Fruit fly (Drosophila melanogaster) whole organism, embryonic: ENCODE data around the gene CG4497.

Experiments used
- BEAF-32 ChIP-seq: fragments of 200-800 bp; sonication (Bioruptor generic); optimal IDR thresholded peaks from 3 replicates; lab custom pipeline; 2017; ENCODE audit warnings: missing biosample characterization, missing genetic modification characterization, mild to moderate bottlenecking, moderate library complexity, missing genetic modification reagents
- CG10321 ChIP-seq: fragments of 200-800 bp; sonication (Bioruptor generic); IDR thresholded peaks from 2 replicates; pipeline ENCODE4 v1.3.6; 2022; ENCODE audit warnings: missing biosample characterization, missing genetic modification characterization
- CG11696 ChIP-seq: fragments of 200-800 bp; sonication (Bioruptor generic); IDR thresholded peaks from 2 replicates; pipeline ENCODE4 v1.3.6; 2022; ENCODE audit warnings: missing biosample characterization, missing genetic modification characterization
- CG12071 ChIP-seq: fragments of 200-800 bp; sonication (Bioruptor generic); optimal IDR thresholded peaks from 3 replicates; lab custom pipeline; 2018; ENCODE audit warnings: missing biosample characterization, mild to moderate bottlenecking, missing genetic modification characterization
- CG12155 ChIP-seq: fragments of 200-800 bp; sonication (Bioruptor generic); optimal IDR thresholded peaks from 3 replicates; lab custom pipeline; 2016; ENCODE audit warnings: missing biosample characterization, missing genetic modification characterization
- CG12744 ChIP-seq: fragments of 200-800 bp; sonication (Bioruptor generic); optimal IDR thresholded peaks from 2 replicates; lab custom pipeline; 2016; ENCODE audit warnings: missing biosample characterization, missing genetic modification characterization
- CG12942 ChIP-seq: fragments of 200-800 bp; sonication (Bioruptor generic); optimal IDR thresholded peaks from 3 replicates; lab custom pipeline; 2016; ENCODE audit warnings: missing biosample characterization, missing genetic modification characterization
- CG14710 ChIP-seq: fragments of 200-800 bp; sonication (Bioruptor generic); optimal IDR thresholded peaks from 3 replicates; lab custom pipeline; 2019; ENCODE audit warnings: missing biosample characterization, mild to moderate bottlenecking, missing genetic modification characterization, moderate library complexity
- CG14860 ChIP-seq: fragments of 200-800 bp; sonication (Bioruptor generic); IDR thresholded peaks from 3 replicates; pipeline ENCODE4 v1.3.6; 2022; ENCODE audit warnings: missing biosample characterization, missing genetic modification characterization; ENCODE audit not compliant: partially characterized antibody
- CG15696 ChIP-seq: fragments of 200-800 bp; sonication (Bioruptor generic); optimal IDR thresholded peaks from 2 replicates; lab custom pipeline; 2019; ENCODE audit warnings: missing biosample characterization, mild to moderate bottlenecking, missing genetic modification characterization, moderate library complexity
- CG1603 ChIP-seq: fragments of 200-800 bp; sonication (Bioruptor generic); optimal IDR thresholded peaks from 2 replicates; lab custom pipeline; 2019; ENCODE audit warnings: missing biosample characterization, mild to moderate bottlenecking, missing genetic modification characterization, moderate library complexity
- CG16815 ChIP-seq: fragments of 200-800 bp; sonication (Bioruptor generic); optimal IDR thresholded peaks from 3 replicates; lab custom pipeline; 2017; ENCODE audit warnings: missing biosample characterization, mild to moderate bottlenecking, missing genetic modification characterization
- CG17186 ChIP-seq: fragments of 200-800 bp; sonication (Bioruptor generic); optimal IDR thresholded peaks from 3 replicates; lab custom pipeline; 2017; ENCODE audit warnings: missing biosample characterization, missing genetic modification reagents, missing genetic modification characterization
- CG17802 ChIP-seq: fragments of 200-800 bp; sonication (Bioruptor generic); optimal IDR thresholded peaks from 2 replicates; lab custom pipeline; 2018; ENCODE audit warnings: missing biosample characterization, mild to moderate bottlenecking, missing genetic modification characterization, moderate library complexity
- CG2120 ChIP-seq: fragments of 200-800 bp; sonication (Bioruptor generic); optimal IDR thresholded peaks from 3 replicates; lab custom pipeline; 2016; ENCODE audit warnings: missing biosample characterization, missing genetic modification characterization
- CG2678 ChIP-seq: fragments of 200-800 bp; sonication (Bioruptor generic); optimal IDR thresholded peaks from 3 replicates; lab custom pipeline; 2019; ENCODE audit warnings: missing biosample characterization, mild to moderate bottlenecking, missing genetic modification characterization, moderate library complexity
- CG31365 ChIP-seq: fragments of 200-800 bp; sonication (Bioruptor generic); optimal IDR thresholded peaks from 2 replicates; lab custom pipeline; 2018; ENCODE audit warnings: missing biosample characterization, mild to moderate bottlenecking, missing genetic modification characterization
- CG31441 ChIP-seq: fragments of 200-800 bp; sonication (Bioruptor generic); IDR thresholded peaks from 2 replicates; pipeline ENCODE4 v1.3.6; 2022; ENCODE audit warnings: missing biosample characterization, missing genetic modification characterization
- CG32772 ChIP-seq: fragments of 200-800 bp; sonication (Bioruptor generic); IDR thresholded peaks from 2 replicates; pipeline ENCODE4 v1.3.6; 2022; ENCODE audit warnings: missing biosample characterization, missing genetic modification characterization
- CG3726 ChIP-seq: fragments of 200-800 bp; sonication (Bioruptor generic); IDR thresholded peaks from 3 replicates; pipeline ENCODE4, ENCODE4 v1.3.6; 2022; ENCODE audit warnings: missing biosample characterization, missing genetic modification characterization
- CG6272 ChIP-seq: fragments of 200-800 bp; sonication (Bioruptor generic); IDR thresholded peaks from 2 replicates; pipeline ENCODE4 v1.3.6; 2022; ENCODE audit warnings: missing biosample characterization, missing genetic modification characterization
- Elba2 ChIP-seq: fragments of 200-800 bp; sonication (Bioruptor generic); optimal IDR thresholded peaks from 3 replicates; lab custom pipeline; 2016; ENCODE audit warnings: missing biosample characterization, missing genetic modification characterization
- H15 ChIP-seq: fragments of 200-800 bp; sonication (Bioruptor generic); IDR thresholded peaks from 3 replicates; pipeline ENCODE4 v1.3.6; 2022; ENCODE audit warnings: missing biosample characterization, missing genetic modification characterization
- HLH54F ChIP-seq: fragments of 200-800 bp; sonication (Bioruptor generic); optimal IDR thresholded peaks from 3 replicates; lab custom pipeline; 2016; ENCODE audit warnings: missing biosample characterization, missing genetic modification characterization
- Hand ChIP-seq: fragments of 200-800 bp; sonication (Bioruptor generic); optimal IDR thresholded peaks from 2 replicates; lab custom pipeline; 2017; ENCODE audit warnings: mild to moderate bottlenecking, missing biosample characterization, missing genetic modification reagents, missing genetic modification characterization
- Hmx ChIP-seq: fragments of 200-800 bp; sonication (Bioruptor generic); optimal IDR thresholded peaks from 2 replicates; lab custom pipeline; 2016; ENCODE audit warnings: missing biosample characterization, missing genetic modification characterization
- Hr39 ChIP-seq: fragments of >200 bp; optimal IDR thresholded peaks from 2 replicates; lab custom pipeline; 2017
- Mad ChIP-seq: fragments of 200-800 bp; sonication (Bioruptor generic); optimal IDR thresholded peaks from 2 replicates; lab custom pipeline; 2016; ENCODE audit warnings: missing biosample characterization, missing genetic modification characterization
- Mes4 ChIP-seq: fragments of 200-800 bp; sonication (Bioruptor generic); optimal IDR thresholded peaks from 2 replicates; lab custom pipeline; 2016; ENCODE audit warnings: missing biosample characterization, missing genetic modification characterization
- NK7.1 ChIP-seq: fragments of 200-800 bp; sonication (Bioruptor generic); optimal IDR thresholded peaks from 3 replicates; lab custom pipeline; 2016; ENCODE audit warnings: missing biosample characterization, missing genetic modification characterization
- Ravus ChIP-seq: fragments of 200-800 bp; sonication (Bioruptor generic); IDR thresholded peaks from 2 replicates; pipeline ENCODE4 v1.3.6; 2022; ENCODE audit warnings: missing biosample characterization, missing genetic modification characterization
- Tbp ChIP-seq: fragments of >200 bp; optimal IDR thresholded peaks from 2 replicates; lab custom pipeline; 2018; ENCODE audit warnings: missing biosample characterization, missing genetic modification characterization
- YL-1 ChIP-seq: fragments of 200-800 bp; sonication (Bioruptor generic); optimal IDR thresholded peaks from 3 replicates; lab custom pipeline; 2017; ENCODE audit warnings: missing biosample characterization, mild to moderate bottlenecking, missing genetic modification characterization
- cas ChIP-seq: fragments of 200-800 bp; sonication (Bioruptor generic); IDR thresholded peaks from 2 replicates; pipeline ENCODE4 v1.3.6; 2022; ENCODE audit warnings: missing biosample characterization, missing genetic modification characterization
- crol ChIP-seq: fragments of 200-800 bp; sonication (Bioruptor generic); IDR thresholded peaks from 2 replicates; pipeline ENCODE4 v1.3.6; 2022; ENCODE audit warnings: missing biosample characterization, missing genetic modification characterization
- crp ChIP-seq, 2 experiments: fragments of 200-800 bp; sonication (Bioruptor generic); optimal IDR thresholded peaks; 2 replicates in 1 of 2; 3 replicates in 1 of 2; lab custom pipeline; 2017; ENCODE audit warnings: missing biosample characterization in 2 of 2, missing genetic modification characterization in 2 of 2, mild to moderate bottlenecking in 1 of 2, moderate library complexity in 1 of 2
- dmrt11E ChIP-seq: fragments of 200-800 bp; sonication (Bioruptor generic); optimal IDR thresholded peaks from 3 replicates; lab custom pipeline; 2018; ENCODE audit warnings: missing biosample characterization, mild to moderate bottlenecking, missing genetic modification characterization, moderate library complexity
- dpn ChIP-seq, 2 experiments: fragments of 200-800 bp; sonication (Bioruptor generic); optimal IDR thresholded peaks; 3 replicates each; lab custom pipeline; 2016; ENCODE audit warnings: missing biosample characterization in 2 of 2, missing genetic modification characterization in 2 of 2
- ems ChIP-seq: fragments of 200-800 bp; sonication (Bioruptor generic); optimal IDR thresholded peaks from 3 replicates; lab custom pipeline; 2016; ENCODE audit warnings: missing biosample characterization, missing genetic modification characterization
- esg ChIP-seq: fragments of 200-800 bp; sonication (Bioruptor generic); conservative IDR thresholded peaks from 2 replicates; pipeline ENCODE4 v1.3.6; 2022; ENCODE audit warnings: missing biosample characterization, missing genetic modification characterization
- her ChIP-seq: fragments of 200-800 bp; sonication (Bioruptor generic); optimal IDR thresholded peaks from 2 replicates; lab custom pipeline; 2016; ENCODE audit warnings: missing biosample characterization, missing genetic modification characterization
- lmd ChIP-seq: fragments of 200-800 bp; sonication (Bioruptor generic); IDR thresholded peaks from 2 replicates; pipeline ENCODE4 v1.3.6; 2022; ENCODE audit warnings: missing biosample characterization, missing genetic modification characterization
- lov ChIP-seq, 2 experiments: fragments of 200-800 bp in 1 of 2; fragments of >200 bp in 1 of 2; sonication (Bioruptor generic) in 1 of 2; IDR thresholded peaks in 1 of 2; optimal IDR thresholded peaks in 1 of 2; 2 replicates in 1 of 2; 3 replicates in 1 of 2; pipeline versions ENCODE4 v1.3.6 to Lab custom; 2017 to 2022; ENCODE audit warnings: missing biosample characterization in 1 of 2, missing genetic modification characterization in 1 of 2
- pb ChIP-seq: fragments of 200-800 bp; sonication (Bioruptor generic); optimal IDR thresholded peaks from 3 replicates; lab custom pipeline; 2016; ENCODE audit warnings: missing biosample characterization, missing genetic modification characterization
- row ChIP-seq: fragments of 200-800 bp; sonication (Bioruptor generic); IDR thresholded peaks from 3 replicates; pipeline ENCODE4 v1.3.6; 2022; ENCODE audit warnings: missing biosample characterization, missing genetic modification characterization
- sisA ChIP-seq: fragments of 200-800 bp; sonication (Bioruptor generic); IDR thresholded peaks from 2 replicates; pipeline ENCODE4 v1.3.6; 2022; ENCODE audit warnings: missing biosample characterization, missing genetic modification characterization
- slbo ChIP-seq: fragments of 200-800 bp; sonication (Bioruptor generic); IDR thresholded peaks from 2 replicates; pipeline ENCODE4 v1.3.6; 2022; ENCODE audit warnings: missing biosample characterization, missing genetic modification characterization
- ssp ChIP-seq: fragments of 200-800 bp; sonication (Bioruptor generic); IDR thresholded peaks from 2 replicates; pipeline ENCODE4 v1.3.6; 2022; ENCODE audit warnings: missing biosample characterization, missing genetic modification characterization
- trem ChIP-seq: fragments of 200-800 bp; optimal IDR thresholded peaks from 3 replicates; lab custom pipeline; 2019; ENCODE audit warnings: missing biosample characterization, mild to moderate bottlenecking, missing genetic modification characterization, moderate library complexity
- tup ChIP-seq: fragments of 200-800 bp; sonication (Bioruptor generic); optimal IDR thresholded peaks from 2 replicates; lab custom pipeline; 2016; ENCODE audit warnings: missing biosample characterization, mild to moderate bottlenecking, missing genetic modification characterization, moderate library complexity
- zf30C ChIP-seq: fragments of 200-800 bp; sonication (Bioruptor generic); optimal IDR thresholded peaks from 3 replicates; lab custom pipeline; 2018; ENCODE audit warnings: missing biosample characterization, mild to moderate bottlenecking, missing genetic modification characterization

Gene CG4497

dm6 chr2L:7148086-7148485 is 46.3 kb downstream of the CG4497 start (continued):
- peak; percentile 49 for TF ChIP-seq CG15696 (tag; lab: Kevin White, UChicago)
- peak; percentile 78 for TF ChIP-seq CG2678 (tag; lab: Kevin White, UChicago)
- TF ChIP-seq CG12071, result peak; percentile 64
- peak; percentile 87 for TF ChIP-seq CG1603 (tag; lab: Kevin White, UChicago)
- TF ChIP-seq CG6272 (GFP tag; lab: Robert Waterston, UW), result no peak
- peak; percentile 48 for TF ChIP-seq HLH54F (GFP tag; lab: Kevin White, UChicago)
- TF ChIP-seq Ravus (GFP tag; lab: Robert Waterston, UW), result no peak
- peak; percentile 62 to 80 for TF ChIP-seq dpn (GFP tag; optimal IDR thresholded peaks at IDR 0.05; lab: Kevin White, UChicago)
- no peak for TF ChIP-seq Hand (GFP tag; lab: Kevin White, UChicago)
- peak; percentile 68 for TF ChIP-seq sisA (GFP tag; lab: Robert Waterston, UW)
- TF ChIP-seq her, result peak; percentile 53
- TF ChIP-seq tup (GFP tag; lab: Kevin White, UChicago), result peak; percentile 27
- peak; percentile 31 for TF ChIP-seq CG16815 (GFP tag; lab: Kevin White, UChicago)
- no peak for TF ChIP-seq cas (GFP tag; lab: Robert Waterston, UW)
- 0 out of 3 replicates have a peak, but pooled peaks have one; percentile 37 for TF ChIP-seq CG14860 (GFP tag; lab: Robert Waterston, UW)
- peak; percentile 31 for TF ChIP-seq Mad (GFP tag; lab: Kevin White, UChicago)
- no peak for TF ChIP-seq CG2120
- TF ChIP-seq CG10321, result no peak
- TF ChIP-seq esg (GFP tag; lab: Robert Waterston, UW), result peak; percentile 66
- no peak for TF ChIP-seq CG31365 (tag; lab: Kevin White, UChicago)
- peak in 1 of 2 experiments; percentile 29 for TF ChIP-seq crp (GFP tag; optimal IDR thresholded peaks at IDR 0.05; lab: Kevin White, UChicago)
- peak; percentile 12 for TF ChIP-seq CG12744 (GFP tag; lab: Kevin White, UChicago)
- peak; percentile 54 for TF ChIP-seq NK7.1 (GFP tag; lab: Kevin White, UChicago)
- TF ChIP-seq CG32772, result peak; percentile 73
- peak; percentile 82 for TF ChIP-seq Mes4 (GFP tag; lab: Kevin White, UChicago)
- TF ChIP-seq Hr39 (lab: Kevin White, UChicago), result no peak
- no peak for TF ChIP-seq zf30C
- TF ChIP-seq row, result peak; percentile 70
- TF ChIP-seq Hmx (GFP tag; lab: Kevin White, UChicago), result no peak
- TF ChIP-seq Elba2 (GFP tag; lab: Kevin White, UChicago), result peak; percentile 21
- TF ChIP-seq CG14710 (tag; lab: Kevin White, UChicago), result peak; percentile 66
- no peak for TF ChIP-seq YL-1 (GFP tag; lab: Kevin White, UChicago)
- peak; percentile 56 for TF ChIP-seq CG12942
- no peak for TF ChIP-seq BEAF-32 (GFP tag; lab: Kevin White, UChicago)
- TF ChIP-seq pb (GFP tag; lab: Kevin White, UChicago), result peak; percentile 48
- peak; percentile 83 for TF ChIP-seq CG31441 (GFP tag; lab: Robert Waterston, UW)
- peak; percentile 37; the same call in 1 of the 2 replicates for TF ChIP-seq slbo
- peak; percentile 67 for TF ChIP-seq trem (tag; lab: Kevin White, UChicago)
- peak; percentile 69 for TF ChIP-seq ems (GFP tag; lab: Kevin White, UChicago)
- peak; percentile 51 for TF ChIP-seq CG12155 (GFP tag; lab: Kevin White, UChicago)
- TF ChIP-seq H15 (GFP tag; lab: Robert Waterston, UW), result peak; percentile 61; the same call in 2 of the 3 replicates
- peak; percentile 27 for TF ChIP-seq CG17802 (tag; lab: Kevin White, UChicago)
- no peak for TF ChIP-seq lov (optimal IDR thresholded peaks at IDR 0.05; lab: Kevin White, UChicago)
- TF ChIP-seq lov (GFP tag; IDR thresholded peaks at IDR 0.05; lab: Robert Waterston, UW), result no peak
- 0 out of 2 replicates have a peak, but pooled peaks have one; percentile 53 for TF ChIP-seq CG11696 (GFP tag; lab: Robert Waterston, UW)
- TF ChIP-seq CG17186, result peak; percentile 47
- peak; percentile 81 for TF ChIP-seq dmrt11E (tag; lab: Kevin White, UChicago)
- TF ChIP-seq Tbp (GFP tag; lab: Kevin White, UChicago), result no peak
- TF ChIP-seq CG3726, result peak; percentile 44; the same call in 1 of the 3 replicates
- no peak for TF ChIP-seq crol
- TF ChIP-seq ssp (GFP tag; lab: Robert Waterston, UW), result peak; percentile 57
- TF ChIP-seq lmd, result peak; percentile 73
